Fruit fly (Drosophila melanogaster): Measurements from ENCODE around the gene Gr97a.

DNA sequence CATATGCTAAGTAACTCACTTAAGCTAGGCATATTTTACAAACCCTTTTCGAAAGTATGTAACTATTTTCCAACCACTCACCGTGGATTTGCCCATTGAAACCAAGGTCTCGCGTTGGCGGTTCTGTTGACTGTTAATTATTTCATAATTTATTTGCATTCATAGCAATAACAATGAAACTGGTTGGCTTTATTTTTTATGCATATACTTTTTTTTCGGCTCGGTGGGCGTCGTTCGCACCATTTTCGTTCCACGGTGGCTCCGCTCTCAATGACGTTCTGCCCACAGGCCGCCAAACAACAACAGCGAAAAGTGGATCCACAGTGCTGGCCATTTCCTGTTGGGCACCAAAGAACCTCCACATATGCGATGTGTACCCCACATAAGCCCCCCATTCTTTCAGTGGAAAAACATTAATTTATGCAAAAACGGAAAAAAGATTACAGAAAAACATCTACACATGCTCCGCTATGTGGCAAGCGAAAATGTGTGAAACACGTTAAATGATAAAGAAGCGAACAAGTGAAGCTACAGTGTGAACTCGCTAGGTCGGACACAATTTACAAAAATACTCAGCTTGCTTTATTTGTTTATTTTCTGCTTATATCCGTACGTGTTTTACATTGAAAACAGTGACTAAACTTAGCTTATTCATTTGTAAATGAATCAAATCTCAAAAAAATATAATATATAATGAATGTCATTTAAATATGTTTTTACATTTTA, 1.5 kb upstream of the Gr97a start:
- TF ChIP-seq CG8478 (optimal IDR thresholded peaks at IDR 0.05), result no peak
- TF ChIP-seq CTCF (optimal IDR thresholded peaks at IDR 0.05), result no peak

Data from S2 (cell line).